Worm (Caenorhabditis elegans): ENCODE data around the gene gcy-27.
A peak's percentile ranks its signal among the peaks of the same experiment; 100 is the strongest.

The gcy-27 gene

ce11 chrIV:17473034-17473433 is 36.6 kb upstream of the gcy-27 start, which contains the start of gene gba-3:
gba-3 (plus strand) TSS chrIV:17473334.
- no peak for TF ChIP-seq unc-120 (tag; optimal IDR thresholded peaks at IDR 0.05; ENCODE audit: poor library complexity, severe bottlenecking)
- TF ChIP-seq sem-2 (GFP tag; optimal IDR thresholded peaks at IDR 0.05) = no peak
- TF ChIP-seq ceh-39 (tag; optimal IDR thresholded peaks at IDR 0.05) = no peak
- no peak for TF ChIP-seq elt-3 (tag; optimal IDR thresholded peaks at IDR 0.05)
- no peak for TF ChIP-seq cnd-1 (tag; optimal IDR thresholded peaks at IDR 0.05)
- TF ChIP-seq nhr-2 (tag; optimal IDR thresholded peaks at IDR 0.05) = no peak
- no peak for TF ChIP-seq zip-8 (tag; optimal IDR thresholded peaks at IDR 0.05)

ce11 chrIV:17471870-17472459 is 35.5 kb upstream of the gcy-27 start, which contains the start of gene epic-1:
epic-1 (minus strand) TSS chrIV:17471920.
- TF ChIP-seq zip-8 (tag; optimal IDR thresholded peaks at IDR 0.05) = peak; percentile 12
- no peak for TF ChIP-seq ceh-83 (GFP tag; optimal IDR thresholded peaks at IDR 0.05)
- no peak for TF ChIP-seq nhr-12 (tag; optimal IDR thresholded peaks at IDR 0.05)

- TF ChIP-seq elt-1 (tag; optimal IDR thresholded peaks at IDR 0.05; ENCODE audit: borderline replicate concordance, insufficient read depth) = no peak
- TF ChIP-seq nhr-28 (tag; optimal IDR thresholded peaks at IDR 0.05) = no peak
- no peak for TF ChIP-seq mab-5 (tag; optimal IDR thresholded peaks at IDR 0.05)
- TF ChIP-seq nhr-76 (tag; optimal IDR thresholded peaks at IDR 0.05) = no peak
- no peak for TF ChIP-seq lin-13 (tag; optimal IDR thresholded peaks at IDR 0.05)
- TF ChIP-seq elt-3 (tag; optimal IDR thresholded peaks at IDR 0.05) = no peak
Observed at ce11 chrIV:17470096-17470602, 33.7 kb upstream of the gcy-27 start, which contains the start of gene F11E6.4. F11E6.4 (minus strand) TSS chrIV:17470354.

ce11 chrIV:17467825-17468224 is 31.4 kb upstream of the gcy-27 start:
- TF ChIP-seq ces-1 (GFP tag; optimal IDR thresholded peaks at IDR 0.05) (peak; percentile 74), unc-120 (tag; optimal IDR thresholded peaks at IDR 0.05; ENCODE audit: poor library complexity, severe bottlenecking) (peak; percentile 18), cnd-1 (tag; optimal IDR thresholded peaks at IDR 0.05) (no peak)

- TF ChIP-seq unc-120 (tag; optimal IDR thresholded peaks at IDR 0.05; ENCODE audit: poor library complexity, severe bottlenecking) (no peak), nhr-237 (tag; optimal IDR thresholded peaks at IDR 0.05) (no peak), hlh-1 (tag; optimal IDR thresholded peaks at IDR 0.05) (no peak), mep-1 (tag; optimal IDR thresholded peaks at IDR 0.05) (no peak), nhr-28 (tag; optimal IDR thresholded peaks at IDR 0.05) (no peak), ceh-39 (tag; optimal IDR thresholded peaks at IDR 0.05) (no peak), tbx-8 (GFP tag; optimal IDR thresholded peaks at IDR 0.05) (no peak)
Observed at ce11 chrIV:17467325-17467724, 30.9 kb upstream of the gcy-27 start, which contains the start of gene elo-2. elo-2 (minus strand) TSS chrIV:17467408.

ce11 chrIV:17465886-17466285 is 29.4 kb upstream of the gcy-27 start, which contains the start of gene F11E6.6:
F11E6.6 (minus strand) TSS chrIV:17465986.
- TF ChIP-seq nhr-28 (tag; optimal IDR thresholded peaks at IDR 0.05) (no peak), elt-1 (tag; optimal IDR thresholded peaks at IDR 0.05; ENCODE audit: borderline replicate concordance, insufficient read depth) (no peak), ham-2 (GFP tag; optimal IDR thresholded peaks at IDR 0.05) (no peak), unc-39 (tag; optimal IDR thresholded peaks at IDR 0.05) (no peak), tbx-8 (GFP tag; optimal IDR thresholded peaks at IDR 0.05) (no peak), unc-62 (GFP tag; optimal IDR thresholded peaks at IDR 0.05) (no peak), lin-13 (tag; optimal IDR thresholded peaks at IDR 0.05) (no peak), hlh-1 (tag; optimal IDR thresholded peaks at IDR 0.05) (no peak), ceh-43 (GFP tag; optimal IDR thresholded peaks at IDR 0.05) (no peak), unc-120 (tag; optimal IDR thresholded peaks at IDR 0.05; ENCODE audit: poor library complexity, severe bottlenecking) (no peak), bed-3 (GFP tag; optimal IDR thresholded peaks at IDR 0.05) (no peak)

ce11 chrIV:17463108-17463608 is 26.7 kb upstream of the gcy-27 start, which contains the start of gene F11E6.10:
F11E6.10 (minus strand) TSS chrIV:17463158.
- TF ChIP-seq lin-13 (tag; optimal IDR thresholded peaks at IDR 0.05) (no peak), nhr-12 (tag; optimal IDR thresholded peaks at IDR 0.05) (no peak), sptf-1 (tag; optimal IDR thresholded peaks at IDR 0.05) (no peak), M03D4.4 (tag; optimal IDR thresholded peaks at IDR 0.05) (no peak), ceh-39 (tag; optimal IDR thresholded peaks at IDR 0.05) (no peak), lin-32 (GFP tag; optimal IDR thresholded peaks at IDR 0.05) (no peak), cnd-1 (tag; optimal IDR thresholded peaks at IDR 0.05) (no peak), mls-2 (tag; optimal IDR thresholded peaks at IDR 0.05) (no peak), drap-1 (GFP tag; optimal IDR thresholded peaks at IDR 0.05) (no peak), sem-2 (GFP tag; optimal IDR thresholded peaks at IDR 0.05) (no peak), zip-8 (tag; optimal IDR thresholded peaks at IDR 0.05) (no peak), unc-120 (tag; optimal IDR thresholded peaks at IDR 0.05; ENCODE audit: poor library complexity, severe bottlenecking) (no peak), snpc-4 (tag; optimal IDR thresholded peaks at IDR 0.05) (no peak), nhr-28 (tag; optimal IDR thresholded peaks at IDR 0.05) (no peak), elt-1 (tag; optimal IDR thresholded peaks at IDR 0.05; ENCODE audit: borderline replicate concordance, insufficient read depth) (no peak)
